Fruit fly (Drosophila melanogaster) S2 (cell line): ENCODE results near the gene Cpsf6.

Experiments
- CG8478 ChIP-seq: fragments of >200 bp; optimal IDR thresholded peaks from 2 replicates; lab custom pipeline; 2018
- CTCF ChIP-seq, 2 experiments: fragments of >200 bp; optimal IDR thresholded peaks; 2 replicates each; lab custom pipeline; 2018

dm6 chr3L:8336372-8336771 is 21.1 kb upstream of the Cpsf6 start, which contains the start of gene Cpr66Cb:
- TF ChIP-seq CTCF (optimal IDR thresholded peaks at IDR 0.05; lab: Kevin White, UChicago) (no peak), CG8478 (no peak)
